Fruit fly (Drosophila melanogaster) whole organism: ENCODE results near the gene mask.

ENCODE experiments used
- CG8478 ChIP-seq: fragments of >200 bp; optimal IDR thresholded peaks from 2 replicates; lab custom pipeline; 2018; ENCODE audit warnings: inconsistent platforms
- Dll ChIP-seq: fragments of >200 bp; optimal IDR thresholded peaks from 2 replicates; lab custom pipeline; 2017
- EcR ChIP-seq, 2 experiments: fragments of >200 bp; optimal IDR thresholded peaks; 2 replicates each; lab custom pipeline; 2017; ENCODE audit warnings: missing biosample characterization in 2 of 2, missing genetic modification characterization in 2 of 2, missing genetic modification reagents in 2 of 2
- pan ChIP-seq: fragments of >200 bp; optimal IDR thresholded peaks from 2 replicates; lab custom pipeline; 2017
- psq ChIP-seq: fragments of >200 bp; optimal IDR thresholded peaks from 2 replicates; lab custom pipeline; 2017
- usp ChIP-seq: fragments of >200 bp; optimal IDR thresholded peaks from 2 replicates; lab custom pipeline; 2017; ENCODE audit warnings: missing biosample characterization, missing genetic modification characterization, mixed read lengths

Gene mask

dm6 chr3R:24295556-24296465, 65.4 kb downstream of the mask start:
- no peak for TF ChIP-seq Dll (lab: Kevin White, UChicago)
- no peak for TF ChIP-seq CG8478 (lab: Kevin White, UChicago)
- TF ChIP-seq psq (lab: Kevin White, UChicago), result no peak
- TF ChIP-seq pan (lab: Kevin White, UChicago), result no peak
- TF ChIP-seq usp (GFP tag; lab: Kevin White, UChicago), result no peak
- no peak for TF ChIP-seq EcR (GFP tag; optimal IDR thresholded peaks at IDR 0.05; lab: Kevin White, UChicago)

dm6 chr3R:24296913-24297312, 66.6 kb downstream of the mask start:
- TF ChIP-seq usp (GFP tag; lab: Kevin White, UChicago), result no peak
- no peak for TF ChIP-seq psq (lab: Kevin White, UChicago)
- TF ChIP-seq CG8478 (lab: Kevin White, UChicago), result no peak
- TF ChIP-seq EcR (GFP tag; optimal IDR thresholded peaks at IDR 0.05; lab: Kevin White, UChicago), result no peak
- TF ChIP-seq Dll (lab: Kevin White, UChicago), result no peak
- no peak for TF ChIP-seq pan (lab: Kevin White, UChicago)

- TF ChIP-seq psq (lab: Kevin White, UChicago), result no peak
These were observed 67.2 kb downstream of the mask start for dm6 chr3R:24297444-24298146.

dm6 chr3R:24298534-24298936, 68.2 kb downstream of the mask start:
- no peak for TF ChIP-seq EcR (GFP tag; optimal IDR thresholded peaks at IDR 0.05; lab: Kevin White, UChicago)
- no peak for TF ChIP-seq pan (lab: Kevin White, UChicago)
- TF ChIP-seq Dll (lab: Kevin White, UChicago), result no peak
- no peak for TF ChIP-seq psq (lab: Kevin White, UChicago)
- no peak for TF ChIP-seq CG8478 (lab: Kevin White, UChicago)
- no peak for TF ChIP-seq usp (GFP tag; lab: Kevin White, UChicago)

dm6 chr3R:24299148-24299547, 68.8 kb downstream of the mask start:
- TF ChIP-seq pan (lab: Kevin White, UChicago) (no peak), EcR (GFP tag; optimal IDR thresholded peaks at IDR 0.05; lab: Kevin White, UChicago) (no peak), usp (GFP tag; lab: Kevin White, UChicago) (no peak), Dll (lab: Kevin White, UChicago) (no peak), psq (lab: Kevin White, UChicago) (no peak), CG8478 (lab: Kevin White, UChicago) (no peak)
